Worm (Caenorhabditis elegans) whole organism, L1 larva: ENCODE data around the gene lips-3.
A peak's percentile ranks its signal among the peaks of the same experiment; 100 is the strongest.

ENCODE experiments used
- C04F5.9 ChIP-seq: sonication (generic microtip); optimal IDR thresholded peaks from 2 replicates; lab custom pipeline; 2016; ENCODE audit warnings: missing genetic modification characterization, missing compliant biosample characterization
- C34B4.2 ChIP-seq: sonication (generic microtip); optimal IDR thresholded peaks from 2 replicates; lab custom pipeline; 2017; ENCODE audit warnings: mild to moderate bottlenecking, missing genetic modification characterization, missing compliant biosample characterization
- F16B12.6 ChIP-seq: fragments of 150-350 bp; optimal IDR thresholded peaks from 2 replicates; lab custom pipeline; 2014; ENCODE audit warnings: missing biosample characterization, missing genetic modification characterization
- aha-1 ChIP-seq: fragments of 150-350 bp; optimal IDR thresholded peaks from 2 replicates; lab custom pipeline; 2014; ENCODE audit warnings: missing biosample characterization, missing genetic modification characterization
- alr-1 ChIP-seq: fragments of 200-800 bp; sonication (Bioruptor generic); optimal IDR thresholded peaks from 2 replicates; lab custom pipeline; 2018; ENCODE audit warnings: borderline replicate concordance, mild to moderate bottlenecking, missing genetic modification characterization, missing compliant biosample characterization
- aly-2 ChIP-seq: fragments of 150-350 bp; optimal IDR thresholded peaks from 2 replicates; lab custom pipeline; 2014; ENCODE audit warnings: missing biosample characterization, missing genetic modification characterization
- blmp-1 ChIP-seq: fragments of 150-350 bp; optimal IDR thresholded peaks from 2 replicates; lab custom pipeline; 2014; ENCODE audit warnings: missing biosample characterization, missing genetic modification characterization
- ceh-8 ChIP-seq: fragments of 200-800 bp; sonication (Bioruptor generic); optimal IDR thresholded peaks from 2 replicates; lab custom pipeline; 2018; ENCODE audit warnings: mild to moderate bottlenecking, missing genetic modification characterization, moderate library complexity, missing compliant biosample characterization
- ceh-90 ChIP-seq: sonication (generic microtip); optimal IDR thresholded peaks from 2 replicates; lab custom pipeline; 2016; ENCODE audit warnings: missing genetic modification characterization, missing compliant biosample characterization
- efl-1 ChIP-seq, 4 experiments: fragments of 150-350 bp; optimal IDR thresholded peaks in 3 of 4; peaks in 1 of 4; 1 replicate in 1 of 4; 2 replicates in 3 of 4; lab custom pipeline; 2014; ENCODE audit warnings: missing biosample characterization in 2 of 4, missing genetic modification characterization in 2 of 4, missing genetic modification reagents in 2 of 4
- egl-27 ChIP-seq, 2 experiments: fragments of 150-350 bp in 1 of 2; sonication (generic microtip); optimal IDR thresholded peaks; 3 replicates each; lab custom pipeline; 2017 to 2018; ENCODE audit warnings: missing biosample characterization in 2 of 2, missing genetic modification characterization in 2 of 2, missing genetic modification reagents in 2 of 2
- elt-2 ChIP-seq: sonication (generic microtip); optimal IDR thresholded peaks from 2 replicates; lab custom pipeline; 2016; ENCODE audit warnings: missing genetic modification characterization, mild to moderate bottlenecking, inconsistent platforms, missing compliant biosample characterization, missing genetic modification reagents
- elt-3 ChIP-seq, 6 experiments: fragments of 150-350 bp in 1 of 6; sonication (generic microtip); optimal IDR thresholded peaks; 2 replicates each; lab custom pipeline; 2017 to 2018; ENCODE audit warnings: missing biosample characterization in 6 of 6, missing genetic modification characterization in 6 of 6, inconsistent platforms in 1 of 6
- ets-5 ChIP-seq: fragments of 200-800 bp; sonication (Bioruptor generic); IDR thresholded peaks from 2 replicates; pipeline ENCODE4 v1.3.6; 2022; ENCODE audit warnings: missing genetic modification characterization, missing compliant biosample characterization
- fkh-8 ChIP-seq: sonication (generic microtip); optimal IDR thresholded peaks from 2 replicates; lab custom pipeline; 2016; ENCODE audit warnings: mild to moderate bottlenecking, missing genetic modification characterization, missing compliant biosample characterization
- irx-1 ChIP-seq: sonication (generic microtip); optimal IDR thresholded peaks from 2 replicates; lab custom pipeline; 2016; ENCODE audit warnings: missing genetic modification characterization, missing compliant biosample characterization
- lin-14 ChIP-seq: fragments of 200-800 bp; sonication (Bioruptor generic); optimal IDR thresholded peaks from 2 replicates; lab custom pipeline; 2018; ENCODE audit warnings: mild to moderate bottlenecking, missing genetic modification characterization, moderate library complexity, missing compliant biosample characterization
- lin-39 ChIP-seq: fragments of 150-350 bp; optimal IDR thresholded peaks from 2 replicates; lab custom pipeline; 2014; ENCODE audit warnings: missing biosample characterization, missing genetic modification reagents, missing genetic modification characterization
- lsy-2 ChIP-seq, 2 experiments: fragments of 150-350 bp; optimal IDR thresholded peaks; 2 replicates each; lab custom pipeline; 2014; ENCODE audit warnings: missing biosample characterization in 2 of 2, missing genetic modification characterization in 2 of 2
- mep-1 ChIP-seq: fragments of 150-350 bp; optimal IDR thresholded peaks from 2 replicates; lab custom pipeline; 2014; ENCODE audit warnings: missing biosample characterization, missing genetic modification characterization
- nhr-11 ChIP-seq: fragments of 150-350 bp; optimal IDR thresholded peaks from 2 replicates; lab custom pipeline; 2014; ENCODE audit warnings: missing biosample characterization, missing genetic modification characterization
- nhr-20 ChIP-seq: sonication (generic microtip); optimal IDR thresholded peaks from 2 replicates; lab custom pipeline; 2016; ENCODE audit warnings: mild to moderate bottlenecking, missing genetic modification characterization, missing compliant biosample characterization
- nhr-47 ChIP-seq: sonication (generic microtip); optimal IDR thresholded peaks from 2 replicates; lab custom pipeline; 2016; ENCODE audit warnings: mild to moderate bottlenecking, missing genetic modification characterization, moderate library complexity, missing compliant biosample characterization
- nhr-71 ChIP-seq: sonication (generic microtip); optimal IDR thresholded peaks from 2 replicates; lab custom pipeline; 2016; ENCODE audit warnings: mild to moderate bottlenecking, missing genetic modification characterization, moderate library complexity, missing compliant biosample characterization
- nhr-76 ChIP-seq: sonication (generic microtip); optimal IDR thresholded peaks from 2 replicates; lab custom pipeline; 2017; ENCODE audit warnings: missing biosample characterization, missing genetic modification characterization
- nhr-84 ChIP-seq: sonication (generic microtip); optimal IDR thresholded peaks from 2 replicates; lab custom pipeline; 2017; ENCODE audit warnings: missing biosample characterization, missing genetic modification characterization
- nhr-85 ChIP-seq: sonication (generic microtip); peaks from one replicate; lab custom pipeline; 2016; ENCODE audit warnings: missing genetic modification characterization, inconsistent platforms, missing compliant biosample characterization
- rnt-1 ChIP-seq: sonication (generic microtip); optimal IDR thresholded peaks from 2 replicates; lab custom pipeline; 2016; ENCODE audit warnings: mild to moderate bottlenecking, missing genetic modification characterization, moderate library complexity, missing compliant biosample characterization
- snpc-4 ChIP-seq: fragments of 150-350 bp; optimal IDR thresholded peaks from 2 replicates; lab custom pipeline; 2014; ENCODE audit warnings: missing biosample characterization, missing genetic modification characterization
- snu-23 ChIP-seq: sonication (generic microtip); optimal IDR thresholded peaks from 2 replicates; lab custom pipeline; 2016; ENCODE audit warnings: missing genetic modification characterization, missing compliant biosample characterization
- sox-4 ChIP-seq: sonication (generic microtip); optimal IDR thresholded peaks from 2 replicates; lab custom pipeline; 2016; ENCODE audit warnings: missing genetic modification characterization, missing compliant biosample characterization
- sptf-1 ChIP-seq: fragments of 150-350 bp; optimal IDR thresholded peaks from 2 replicates; lab custom pipeline; 2014; ENCODE audit warnings: missing biosample characterization, missing genetic modification characterization
- swsn-7 ChIP-seq: sonication (generic microtip); optimal IDR thresholded peaks from 2 replicates; lab custom pipeline; 2016; ENCODE audit warnings: missing genetic modification characterization, missing compliant biosample characterization
- tbx-2 ChIP-seq: sonication (generic microtip); optimal IDR thresholded peaks from 2 replicates; lab custom pipeline; 2016; ENCODE audit warnings: missing genetic modification characterization, missing compliant biosample characterization
- tlp-1 ChIP-seq: fragments of 150-350 bp; optimal IDR thresholded peaks from 2 replicates; lab custom pipeline; 2014; ENCODE audit warnings: missing biosample characterization, missing genetic modification characterization
- unc-62 ChIP-seq: fragments of 150-350 bp; optimal IDR thresholded peaks from 2 replicates; lab custom pipeline; 2014; ENCODE audit warnings: missing biosample characterization, missing genetic modification reagents, missing genetic modification characterization
- unc-98 ChIP-seq: fragments of 200-800 bp; sonication (Bioruptor generic); IDR thresholded peaks from 2 replicates; pipeline ENCODE4 v1.3.6; 2022; ENCODE audit warnings: missing genetic modification characterization, missing compliant biosample characterization
- zip-4 ChIP-seq: fragments of 200-800 bp; sonication (Bioruptor generic); optimal IDR thresholded peaks from 2 replicates; lab custom pipeline; 2018; ENCODE audit warnings: mild to moderate bottlenecking, missing genetic modification characterization, moderate library complexity, missing compliant biosample characterization
- ztf-4 ChIP-seq: fragments of 150-350 bp; optimal IDR thresholded peaks from 2 replicates; lab custom pipeline; 2014; ENCODE audit warnings: missing biosample characterization, missing genetic modification characterization

Gene lips-3

ce11 chrIII:4601286-4601685, 15.0 kb upstream of the lips-3 start:
- TF ChIP-seq nhr-85 (tag; lab: Kevin White, UChicago) (peak; percentile 43), tlp-1 (tag; lab: Kevin White, UChicago) (no peak)

ce11 chrIII:4603837-4604236, 12.5 kb upstream of the lips-3 start:
- TF ChIP-seq elt-2 (no peak), ceh-8 (GFP tag; lab: Kevin White, UChicago) (no peak), rnt-1 (tag; lab: Kevin White, UChicago) (peak; percentile 21), ztf-4 (tag; lab: Kevin White, UChicago) (no peak), ets-5 (no peak)

ce11 chrIII:4612334-4612953, 3.9 kb upstream of the lips-3 start, which contains the start of gene sel-2:
sel-2 (minus strand) TSS chrIII:4612384.
- TF ChIP-seq snpc-4 (tag; lab: Kevin White, UChicago): no peak
- TF ChIP-seq swsn-7 (tag; lab: Kevin White, UChicago): peak; percentile 15
- peak in 1 of 2 experiments; percentile 25 for TF ChIP-seq lsy-2 (tag; optimal IDR thresholded peaks at IDR 0.05; lab: Kevin White, UChicago)
- no peak for TF ChIP-seq sox-4 (tag; lab: Kevin White, UChicago)
- TF ChIP-seq fkh-8 (tag; lab: Kevin White, UChicago): peak; percentile 5
- TF ChIP-seq efl-1 (optimal IDR thresholded peaks at IDR 0.05; lab: Kevin White, UChicago): peak in 1 of 2 experiments; percentile 39
- peak; percentile 2 to 72 for TF ChIP-seq efl-1 (GFP tag; optimal IDR thresholded peaks at IDR 0.05 in 1 of 2; lab: Kevin White, UChicago)
- peak; percentile 4 for TF ChIP-seq nhr-71 (tag; lab: Kevin White, UChicago)
- TF ChIP-seq nhr-84 (tag; lab: Kevin White, UChicago): no peak
- peak; percentile 67 for TF ChIP-seq F16B12.6 (tag; lab: Kevin White, UChicago)
- no peak for TF ChIP-seq unc-62
- no peak for TF ChIP-seq tbx-2 (tag; lab: Kevin White, UChicago)
- TF ChIP-seq unc-98 (GFP tag; lab: Robert Waterston, UW): no peak
- peak; percentile 58 for TF ChIP-seq nhr-85 (tag; lab: Kevin White, UChicago)
- TF ChIP-seq sptf-1 (tag; lab: Kevin White, UChicago): no peak
- TF ChIP-seq C04F5.9 (tag; lab: Kevin White, UChicago): no peak
- TF ChIP-seq snu-23 (GFP tag; lab: Kevin White, UChicago): peak; percentile 40
- peak in 1 of 6 experiments; percentile 20 for TF ChIP-seq elt-3 (tag; optimal IDR thresholded peaks at IDR 0.05; lab: Kevin White, UChicago)
- peak; percentile 62 for TF ChIP-seq mep-1 (tag; lab: Kevin White, UChicago)
- no peak for TF ChIP-seq egl-27 (tag; optimal IDR thresholded peaks at IDR 0.05; lab: Kevin White, UChicago)
- no peak for TF ChIP-seq nhr-76 (tag; lab: Kevin White, UChicago)
- no peak for TF ChIP-seq aha-1
- TF ChIP-seq zip-4 (GFP tag; lab: Kevin White, UChicago): no peak
- TF ChIP-seq rnt-1 (tag; lab: Kevin White, UChicago): no peak
- no peak for TF ChIP-seq ceh-90 (tag; lab: Kevin White, UChicago)
- TF ChIP-seq C34B4.2 (tag; lab: Kevin White, UChicago): no peak
- no peak for TF ChIP-seq lin-39 (tag; lab: Kevin White, UChicago)
- TF ChIP-seq irx-1: no peak
- TF ChIP-seq alr-1: no peak
- no peak for TF ChIP-seq nhr-11
- no peak for TF ChIP-seq aly-2 (tag; lab: Kevin White, UChicago)
- TF ChIP-seq nhr-47 (tag; lab: Kevin White, UChicago): no peak
- TF ChIP-seq blmp-1 (tag; lab: Kevin White, UChicago): peak; percentile 37
- peak; percentile 87 for TF ChIP-seq lin-14 (GFP tag; lab: Kevin White, UChicago)
- TF ChIP-seq nhr-20 (tag; lab: Kevin White, UChicago): no peak
- TF ChIP-seq elt-2: no peak
